Fruit fly (Drosophila melanogaster) whole organism: ENCODE results near the gene Arf1.

Experiments
- CG8478 ChIP-seq: fragments of >200 bp; optimal IDR thresholded peaks from 2 replicates; lab custom pipeline; 2018; ENCODE audit warnings: inconsistent platforms
- pan ChIP-seq: fragments of >200 bp; optimal IDR thresholded peaks from 2 replicates; lab custom pipeline; 2017
- psq ChIP-seq: fragments of >200 bp; optimal IDR thresholded peaks from 2 replicates; lab custom pipeline; 2017
- usp ChIP-seq: fragments of >200 bp; optimal IDR thresholded peaks from 2 replicates; lab custom pipeline; 2017; ENCODE audit warnings: missing biosample characterization, missing genetic modification characterization, mixed read lengths

- TF ChIP-seq CG8478 (no peak), psq (lab: Kevin White, UChicago) (no peak), usp (no peak), pan (lab: Kevin White, UChicago) (no peak)
Observed at dm6 chr3L:22884481-22884880, 12.4 kb upstream of the Arf1 start.
